Worm (Caenorhabditis elegans) whole organism, young adult: ENCODE data around the gene rad-23.

ENCODE experiments used
- B0035.1 ChIP-seq: sonication (generic microtip); optimal IDR thresholded peaks from 2 replicates; lab custom pipeline; 2016; ENCODE audit warnings: missing genetic modification characterization, mild to moderate bottlenecking, missing compliant biosample characterization, missing genotype, missing genetic modification reagents
- B0336.3 ChIP-seq: fragments of 200-800 bp; sonication (Bioruptor generic); IDR thresholded peaks from 2 replicates; pipeline ENCODE4 v1.3.6; 2022; ENCODE audit warnings: missing genetic modification characterization, missing compliant biosample characterization
- K12H6.12 ChIP-seq: fragments of 200-800 bp; sonication (Bioruptor generic); optimal IDR thresholded peaks from 2 replicates; lab custom pipeline; 2018; ENCODE audit warnings: mild to moderate bottlenecking, missing genetic modification characterization, missing compliant biosample characterization
- T07F8.4 ChIP-seq: sonication (generic microtip); optimal IDR thresholded peaks from 2 replicates; lab custom pipeline; 2016; ENCODE audit warnings: mild to moderate bottlenecking, missing genetic modification characterization, moderate library complexity, missing compliant biosample characterization
- Y53G8AR.9 ChIP-seq: fragments of 200-800 bp; sonication (Bioruptor generic); conservative IDR thresholded peaks from 2 replicates; pipeline ENCODE4 v1.3.6; 2022; ENCODE audit warnings: missing genetic modification reagents, missing genetic modification characterization, missing compliant biosample characterization
- Y95B8A.8 ChIP-seq: fragments of 200-800 bp; sonication (Bioruptor generic); IDR thresholded peaks from 2 replicates; pipeline ENCODE4 v1.3.6; 2022; ENCODE audit warnings: missing genetic modification reagents, missing genetic modification characterization, missing compliant biosample characterization
- akir-1 ChIP-seq: fragments of 200-800 bp; sonication (Bioruptor generic); optimal IDR thresholded peaks from 2 replicates; lab custom pipeline; 2018; ENCODE audit warnings: mild to moderate bottlenecking, missing genetic modification characterization, moderate library complexity, missing compliant biosample characterization
- aptf-2 ChIP-seq: fragments of 200-800 bp; sonication (Bioruptor generic); conservative IDR thresholded peaks from 2 replicates; pipeline ENCODE4 v1.3.6; 2022; ENCODE audit warnings: missing genetic modification reagents, missing genetic modification characterization, missing compliant biosample characterization
- attf-5 ChIP-seq: fragments of 200-800 bp; sonication (Bioruptor generic); optimal IDR thresholded peaks from 2 replicates; lab custom pipeline; 2018; ENCODE audit warnings: mild to moderate bottlenecking, missing genetic modification characterization, missing compliant biosample characterization
- bed-2 ChIP-seq: fragments of 200-800 bp; sonication (Bioruptor generic); IDR thresholded peaks from 2 replicates; pipeline ENCODE4 v1.3.6; 2022; ENCODE audit warnings: missing genetic modification reagents, missing genetic modification characterization, missing compliant biosample characterization
- cebp-1 ChIP-seq, 2 experiments: fragments of 200-800 bp in 1 of 2; sonication (Bioruptor generic) in 1 of 2; sonication (generic microtip) in 1 of 2; IDR thresholded peaks in 1 of 2; optimal IDR thresholded peaks in 1 of 2; 2 replicates each; pipeline versions ENCODE4 v1.3.6 to Lab custom; 2017 to 2022; ENCODE audit warnings: missing compliant biosample characterization in 2 of 2, missing genetic modification characterization in 2 of 2, mild to moderate bottlenecking in 1 of 2, missing genetic modification reagents in 1 of 2, moderate library complexity in 1 of 2
- ceh-27 ChIP-seq: fragments of 200-800 bp; sonication (Bioruptor generic); optimal IDR thresholded peaks from 2 replicates; lab custom pipeline; 2018; ENCODE audit warnings: mild to moderate bottlenecking, missing genetic modification characterization, moderate library complexity, missing compliant biosample characterization
- chd-7 ChIP-seq: sonication (generic microtip); optimal IDR thresholded peaks from 2 replicates; lab custom pipeline; 2016; ENCODE audit warnings: mild to moderate bottlenecking, missing genetic modification characterization, moderate library complexity, missing compliant biosample characterization
- die-1 ChIP-seq: sonication (generic microtip); optimal IDR thresholded peaks from 2 replicates; lab custom pipeline; 2016; ENCODE audit warnings: missing genotype, mild to moderate bottlenecking, missing genetic modification characterization, missing compliant biosample characterization
- dpff-1 ChIP-seq: sonication (generic microtip); optimal IDR thresholded peaks from 2 replicates; lab custom pipeline; 2017; ENCODE audit warnings: mild to moderate bottlenecking, missing genetic modification characterization, missing compliant biosample characterization
- egl-18 ChIP-seq: fragments of 200-800 bp; sonication (Bioruptor generic); IDR thresholded peaks from 2 replicates; pipeline ENCODE4 v1.3.6; 2022; ENCODE audit warnings: missing genetic modification reagents, missing genetic modification characterization, missing compliant biosample characterization
- egrh-3 ChIP-seq: fragments of 200-800 bp; sonication (Bioruptor generic); IDR thresholded peaks from 2 replicates; pipeline ENCODE4 v1.3.6; 2022; ENCODE audit warnings: missing genetic modification reagents, missing genetic modification characterization, missing compliant biosample characterization
- ekl-4 ChIP-seq: fragments of 200-800 bp; sonication (Bioruptor generic); IDR thresholded peaks from 2 replicates; pipeline ENCODE4 v1.3.6; 2022; ENCODE audit warnings: missing genetic modification reagents, missing genetic modification characterization, missing compliant biosample characterization
- ets-4 ChIP-seq: fragments of 200-800 bp; sonication (Bioruptor generic); optimal IDR thresholded peaks from 2 replicates; lab custom pipeline; 2018; ENCODE audit warnings: mild to moderate bottlenecking, missing genetic modification characterization, missing compliant biosample characterization
- gei-17 ChIP-seq: fragments of 200-800 bp; sonication (Bioruptor generic); optimal IDR thresholded peaks from 2 replicates; lab custom pipeline; 2018; ENCODE audit warnings: mild to moderate bottlenecking, missing genetic modification characterization, missing compliant biosample characterization
- him-1 ChIP-seq: sonication (generic microtip); optimal IDR thresholded peaks from 2 replicates; lab custom pipeline; 2016; ENCODE audit warnings: missing genotype, missing genetic modification reagents, missing genetic modification characterization, missing compliant biosample characterization
- hlh-12 ChIP-seq: sonication (generic microtip); optimal IDR thresholded peaks from 2 replicates; lab custom pipeline; 2016; ENCODE audit warnings: missing genetic modification characterization, missing compliant biosample characterization
- hmg-1.2 ChIP-seq: fragments of 200-800 bp; sonication (Bioruptor generic); IDR thresholded peaks from 2 replicates; pipeline ENCODE4 v1.3.6; 2022; ENCODE audit warnings: missing genetic modification reagents, missing genetic modification characterization, missing compliant biosample characterization
- hmg-20 ChIP-seq: fragments of 200-800 bp; sonication (Bioruptor generic); IDR thresholded peaks from 2 replicates; pipeline ENCODE4 v1.3.6; 2022; ENCODE audit warnings: missing genetic modification reagents, missing genetic modification characterization, missing compliant biosample characterization
- let-607 ChIP-seq, 2 experiments: fragments of 200-800 bp in 1 of 2; sonication (Bioruptor generic) in 1 of 2; sonication (generic microtip) in 1 of 2; optimal IDR thresholded peaks; 2 replicates each; lab custom pipeline; 2016 to 2018; ENCODE audit warnings: mild to moderate bottlenecking in 2 of 2, missing compliant biosample characterization in 2 of 2, missing genetic modification characterization in 2 of 2, moderate library complexity in 2 of 2, missing genotype in 1 of 2
- lin-35 ChIP-seq, 3 experiments: fragments of 150-350 bp in 2 of 3; sonication (generic microtip) in 1 of 3; optimal IDR thresholded peaks; 2 replicates each; lab custom pipeline; 2014 to 2018; ENCODE audit warnings: missing biosample characterization in 3 of 3, missing genetic modification characterization in 3 of 3, missing genetic modification reagents in 3 of 3
- lin-40 ChIP-seq: sonication (generic microtip); optimal IDR thresholded peaks from 2 replicates; lab custom pipeline; 2016; ENCODE audit warnings: missing genetic modification characterization, mild to moderate bottlenecking, missing compliant biosample characterization, missing genotype, missing genetic modification reagents
- lin-54 ChIP-seq: fragments of 200-800 bp; sonication (Bioruptor generic); optimal IDR thresholded peaks from 2 replicates; lab custom pipeline; 2018; ENCODE audit warnings: mild to moderate bottlenecking, missing genetic modification characterization, missing compliant biosample characterization
- madf-10 ChIP-seq: sonication (generic microtip); optimal IDR thresholded peaks from 2 replicates; lab custom pipeline; 2016; ENCODE audit warnings: mild to moderate bottlenecking, missing genetic modification characterization, missing compliant biosample characterization
- madf-3 ChIP-seq: fragments of 200-800 bp; sonication (Bioruptor generic); IDR thresholded peaks from 2 replicates; pipeline ENCODE4 v1.3.6; 2022; ENCODE audit warnings: missing genetic modification reagents, missing genetic modification characterization, missing compliant biosample characterization
- madf-6 ChIP-seq: fragments of 200-800 bp; sonication (Bioruptor generic); IDR thresholded peaks from 2 replicates; pipeline ENCODE4 v1.3.6; 2022; ENCODE audit warnings: missing genetic modification reagents, missing genetic modification characterization, missing compliant biosample characterization
- mcd-1 ChIP-seq: fragments of 200-800 bp; sonication (Bioruptor generic); IDR thresholded peaks from 2 replicates; pipeline ENCODE4 v1.3.6; 2022; ENCODE audit warnings: missing genetic modification reagents, missing genetic modification characterization, missing compliant biosample characterization
- mes-4 ChIP-seq: sonication (generic microtip); optimal IDR thresholded peaks from 2 replicates; lab custom pipeline; 2016; ENCODE audit warnings: missing genotype, missing genetic modification characterization, missing compliant biosample characterization
- mxl-1 ChIP-seq: sonication (generic microtip); optimal IDR thresholded peaks from 2 replicates; lab custom pipeline; 2016; ENCODE audit warnings: missing genetic modification characterization, missing compliant biosample characterization
- nhr-80 ChIP-seq: sonication (generic microtip); optimal IDR thresholded peaks from 2 replicates; lab custom pipeline; 2016; ENCODE audit warnings: missing genetic modification characterization, missing compliant biosample characterization
- nhr-90 ChIP-seq: sonication (generic microtip); optimal IDR thresholded peaks from 2 replicates; lab custom pipeline; 2016; ENCODE audit warnings: missing genotype, mild to moderate bottlenecking, missing genetic modification characterization, missing compliant biosample characterization
- rec-8 ChIP-seq, 2 experiments: sonication (generic microtip); optimal IDR thresholded peaks; 2 replicates each; lab custom pipeline; 2016; ENCODE audit warnings: mild to moderate bottlenecking in 2 of 2, missing genetic modification characterization in 2 of 2, missing genetic modification reagents in 2 of 2, missing genotype in 2 of 2, missing biosample characterization in 1 of 2, missing compliant biosample characterization in 1 of 2, moderate library complexity in 1 of 2
- snpc-1.1 ChIP-seq: sonication (generic microtip); optimal IDR thresholded peaks from 2 replicates; lab custom pipeline; 2017; ENCODE audit warnings: missing genetic modification characterization, mild to moderate bottlenecking, missing compliant biosample characterization, antibody characterized with exemption, moderate library complexity, missing genotype, missing genetic modification reagents; ENCODE audit not compliant: insufficient read depth
- snpc-3.4 ChIP-seq: sonication (generic microtip); optimal IDR thresholded peaks from 2 replicates; lab custom pipeline; 2017; ENCODE audit warnings: missing genetic modification characterization, mild to moderate bottlenecking, missing compliant biosample characterization, antibody characterized with exemption, moderate library complexity, missing genotype, missing genetic modification reagents
- snpc-4 ChIP-seq, 5 experiments: fragments of 150-350 bp in 1 of 5; sonication (generic microtip) in 4 of 5; optimal IDR thresholded peaks; 2 replicates each; lab custom pipeline; 2014 to 2018; ENCODE audit warnings: missing genetic modification characterization in 5 of 5, missing biosample characterization in 3 of 5, antibody characterized with exemption in 2 of 5, mild to moderate bottlenecking in 2 of 5, missing compliant biosample characterization in 2 of 5, missing genotype in 2 of 5, moderate library complexity in 2 of 5, missing genetic modification reagents in 1 of 5
- somi-1 ChIP-seq: fragments of 200-800 bp; sonication (Bioruptor generic); optimal IDR thresholded peaks from 2 replicates; lab custom pipeline; 2018; ENCODE audit warnings: mild to moderate bottlenecking, missing genetic modification characterization, missing compliant biosample characterization
- tbp1 ChIP-seq: fragments of 200-800 bp; sonication (Bioruptor generic); optimal IDR thresholded peaks from 2 replicates; lab custom pipeline; 2018; ENCODE audit warnings: mild to moderate bottlenecking, missing genetic modification characterization, missing compliant biosample characterization
- zfh-2 ChIP-seq: fragments of 200-800 bp; sonication (Bioruptor generic); conservative IDR thresholded peaks from 2 replicates; pipeline ENCODE4 v1.3.6; 2022; ENCODE audit warnings: missing genetic modification reagents, missing genetic modification characterization, missing compliant biosample characterization
- ztf-22 ChIP-seq: fragments of 200-800 bp; sonication (Bioruptor generic); optimal IDR thresholded peaks from 2 replicates; lab custom pipeline; 2018; ENCODE audit warnings: mild to moderate bottlenecking, missing genetic modification characterization, moderate library complexity, missing compliant biosample characterization
- ztf-26 ChIP-seq: sonication (generic microtip); optimal IDR thresholded peaks from 2 replicates; lab custom pipeline; 2017; ENCODE audit warnings: missing genetic modification characterization, missing compliant biosample characterization

Gene rad-23

ce11 chrII:11619895-11620439, 32.6 kb downstream of the rad-23 start:
- TF ChIP-seq nhr-80 (tag; lab: Kevin White, UChicago) = peak; percentile 100
- TF ChIP-seq chd-7 (tag; lab: Kevin White, UChicago) = peak; percentile 59
- no peak for TF ChIP-seq Y95B8A.8
- TF ChIP-seq K12H6.12 (tag; lab: Kevin White, UChicago) = peak; percentile 91
- peak; percentile 79 for TF ChIP-seq ets-4 (GFP tag; lab: Kevin White, UChicago)
- peak; percentile 73 for TF ChIP-seq mcd-1
- no peak for TF ChIP-seq hlh-12 (tag; lab: Kevin White, UChicago)
- no peak for TF ChIP-seq snpc-3.4
- peak; percentile 100 for TF ChIP-seq zfh-2 (GFP tag; lab: Robert Waterston, UW)
- TF ChIP-seq Y53G8AR.9 (GFP tag; lab: Robert Waterston, UW) = no peak
- peak; percentile 85 for TF ChIP-seq B0336.3 (GFP tag; lab: Robert Waterston, UW)
- peak; percentile 51 to 68 for TF ChIP-seq let-607 (tag; optimal IDR thresholded peaks at IDR 0.05; lab: Kevin White, UChicago)
- TF ChIP-seq aptf-2 (GFP tag; lab: Robert Waterston, UW) = no peak
- peak; percentile 8 for TF ChIP-seq mxl-1 (tag; lab: Kevin White, UChicago)
- TF ChIP-seq lin-54 (GFP tag; lab: Kevin White, UChicago) = peak; percentile 49
- peak; percentile 49; the same call in 1 of the 2 replicates for TF ChIP-seq ekl-4 (GFP tag; lab: Robert Waterston, UW)
- peak; percentile 86 for TF ChIP-seq lin-40 (tag; lab: Kevin White, UChicago)
- TF ChIP-seq egrh-3 (GFP tag; lab: Robert Waterston, UW) = peak; percentile 92
- TF ChIP-seq ztf-22 (GFP tag; lab: Kevin White, UChicago) = peak; percentile 63
- 0 out of 2 replicates have a peak, but pooled peaks have one; percentile 36 for TF ChIP-seq madf-3
- TF ChIP-seq hmg-1.2 (GFP tag; lab: Robert Waterston, UW) = peak; percentile 85
- TF ChIP-seq madf-6 (GFP tag; lab: Robert Waterston, UW) = peak; percentile 29; the same call in 1 of the 2 replicates
- peak; percentile 50 for TF ChIP-seq die-1
- TF ChIP-seq mes-4 (tag; lab: Kevin White, UChicago) = no peak
- TF ChIP-seq B0035.1 (tag; lab: Kevin White, UChicago) = peak; percentile 76
- no peak for TF ChIP-seq akir-1
- TF ChIP-seq bed-2 = 0 out of 2 replicates have a peak, but pooled peaks have one; percentile 53
- peak; percentile 87 for TF ChIP-seq attf-5
- no peak for TF ChIP-seq rec-8 (tag; optimal IDR thresholded peaks at IDR 0.05; lab: Kevin White, UChicago)
- TF ChIP-seq lin-35 (GFP tag; optimal IDR thresholded peaks at IDR 0.05; lab: Kevin White, UChicago) = peak in 1 of 3 experiments; percentile 36
- peak; percentile 77 for TF ChIP-seq somi-1
- TF ChIP-seq snpc-4 (GFP tag; optimal IDR thresholded peaks at IDR 0.05; lab: Kevin White, UChicago) = no peak
- TF ChIP-seq snpc-4 (tag; optimal IDR thresholded peaks at IDR 0.05; lab: Kevin White, UChicago) = peak in 3 of 4 experiments; percentile 28 to 67 (median 58)
- peak; percentile 68 for TF ChIP-seq nhr-90 (tag; lab: Kevin White, UChicago)
- TF ChIP-seq egl-18 = peak; percentile 80
- TF ChIP-seq ztf-26 (tag; lab: Kevin White, UChicago) = peak; percentile 88
- peak; percentile 71 for TF ChIP-seq cebp-1 (GFP tag; IDR thresholded peaks at IDR 0.05; lab: Robert Waterston, UW)
- peak; percentile 89 for TF ChIP-seq cebp-1 (tag; optimal IDR thresholded peaks at IDR 0.05; lab: Kevin White, UChicago)
- peak; percentile 59 for TF ChIP-seq ceh-27 (GFP tag; lab: Kevin White, UChicago)
- TF ChIP-seq snpc-1.1 (tag; lab: Kevin White, UChicago) = no peak
- peak; percentile 98 for TF ChIP-seq madf-10
- peak; percentile 61 for TF ChIP-seq gei-17
- peak; percentile 39 for TF ChIP-seq tbp1 (GFP tag; lab: Kevin White, UChicago)
- TF ChIP-seq hmg-20 (GFP tag; lab: Robert Waterston, UW) = 0 out of 2 replicates have a peak, but pooled peaks have one; percentile 44
- no peak for TF ChIP-seq dpff-1 (tag; lab: Kevin White, UChicago)
- TF ChIP-seq T07F8.4 (tag; lab: Kevin White, UChicago) = peak; percentile 24
- TF ChIP-seq him-1 (tag; lab: Kevin White, UChicago) = no peak
